Worm (Caenorhabditis elegans): ENCODE results near the gene nhr-254.
A peak's percentile ranks its signal among the peaks of the same experiment; 100 is the strongest.

DNA sequence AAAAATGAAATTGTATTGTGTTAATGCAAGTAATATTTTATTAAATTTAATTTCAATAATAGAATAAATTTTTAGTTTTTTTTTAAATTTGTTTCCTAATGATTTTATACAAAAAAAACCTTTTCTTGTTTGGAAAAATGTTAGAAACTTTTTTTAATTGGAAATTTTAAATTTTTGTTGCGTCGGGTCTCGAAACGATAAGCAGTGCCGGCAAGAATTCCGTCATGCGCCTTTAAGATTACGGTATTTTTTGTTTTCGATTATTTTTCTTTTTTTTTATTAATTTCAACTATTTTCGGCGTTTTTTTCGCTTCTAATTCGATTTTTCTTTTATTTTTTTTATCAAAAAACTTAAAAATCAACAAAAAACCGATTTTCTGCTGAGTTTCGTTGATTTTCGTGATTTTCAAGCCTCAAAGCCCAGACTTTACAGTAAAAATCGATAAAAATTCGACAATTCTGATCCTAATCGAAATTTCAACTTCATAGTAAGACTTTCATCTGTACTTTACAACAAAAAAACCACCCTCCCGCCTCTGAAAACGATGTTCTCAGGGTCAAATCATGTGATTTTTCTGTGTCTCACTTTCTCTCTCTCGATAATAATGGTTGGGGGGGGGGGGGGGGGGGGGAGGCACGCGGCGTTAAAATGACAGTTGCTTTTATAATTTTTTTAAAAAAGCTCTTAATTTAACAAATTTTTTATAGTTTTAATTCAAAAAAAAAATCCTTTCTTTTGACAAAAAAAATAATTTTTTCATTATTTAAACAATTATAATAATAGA, 44.7 kb upstream of the nhr-254 start:
- TF ChIP-seq hlh-30 (tag; optimal IDR thresholded peaks at IDR 0.05; ENCODE audit: insufficient read depth) (peak; percentile 35), F13H6.1 (tag; optimal IDR thresholded peaks at IDR 0.05) (no peak), gmeb-2 (tag; optimal IDR thresholded peaks at IDR 0.05) (no peak), ama-1 (optimal IDR thresholded peaks at IDR 0.05) (no peak), pat-9 (tag; optimal IDR thresholded peaks at IDR 0.05) (no peak), T23F11.4 (GFP tag; optimal IDR thresholded peaks at IDR 0.05) (no peak), fax-1 (tag; optimal IDR thresholded peaks at IDR 0.05) (no peak), lim-6 (tag; optimal IDR thresholded peaks at IDR 0.05) (no peak), odd-2 (tag; optimal IDR thresholded peaks at IDR 0.05) (no peak), nhr-232 (tag; optimal IDR thresholded peaks at IDR 0.05) (no peak), ceh-24 (tag; optimal IDR thresholded peaks at IDR 0.05) (no peak), ttx-3 (tag; optimal IDR thresholded peaks at IDR 0.05) (no peak)
